Fruit fly (Drosophila melanogaster) whole organism, pupa: Measurements from ENCODE around the gene CG13458.

Source experiments
- CG12605 ChIP-seq: fragments of 200-800 bp; sonication (Bioruptor generic); IDR thresholded peaks from 2 replicates; pipeline ENCODE4 v1.3.6; 2022; ENCODE audit warnings: missing biosample characterization, missing genetic modification characterization
- CG13204 ChIP-seq: fragments of 200-800 bp; sonication (Bioruptor generic); optimal IDR thresholded peaks from 2 replicates; lab custom pipeline; 2018; ENCODE audit warnings: missing biosample characterization, mild to moderate bottlenecking, missing genetic modification characterization, moderate library complexity
- CG15710 ChIP-seq: fragments of 200-800 bp; sonication (Bioruptor generic); optimal IDR thresholded peaks from 2 replicates; lab custom pipeline; 2018; ENCODE audit warnings: missing biosample characterization, mild to moderate bottlenecking, missing genetic modification characterization, moderate library complexity
- CG4496 ChIP-seq: fragments of 200-800 bp; sonication (Bioruptor generic); IDR thresholded peaks from 3 replicates; pipeline ENCODE4 v1.3.6; 2022; ENCODE audit warnings: missing biosample characterization, missing genetic modification characterization
- CG8301 ChIP-seq: fragments of 200-800 bp; sonication (Bioruptor generic); optimal IDR thresholded peaks from 2 replicates; lab custom pipeline; 2018; ENCODE audit warnings: missing biosample characterization, mild to moderate bottlenecking, missing genetic modification characterization
- CG9948 ChIP-seq: fragments of 200-800 bp; sonication (Bioruptor generic); optimal IDR thresholded peaks from 2 replicates; lab custom pipeline; 2018; ENCODE audit warnings: missing biosample characterization, mild to moderate bottlenecking, missing genetic modification characterization, moderate library complexity
- D1 ChIP-seq: fragments of 200-800 bp; sonication (Bioruptor generic); optimal IDR thresholded peaks from 2 replicates; lab custom pipeline; 2018; ENCODE audit warnings: missing biosample characterization, mild to moderate bottlenecking, missing genetic modification characterization, moderate library complexity
- EcR ChIP-seq: fragments of 200-800 bp; sonication (Bioruptor generic); optimal IDR thresholded peaks from 3 replicates; lab custom pipeline; 2019; ENCODE audit warnings: missing biosample characterization, missing genetic modification characterization, mild to moderate bottlenecking, moderate library complexity, missing genetic modification reagents
- fd96Ca ChIP-seq: fragments of 200-800 bp; sonication (Bioruptor generic); IDR thresholded peaks from 3 replicates; pipeline ENCODE4 v1.3.6; 2022; ENCODE audit warnings: missing biosample characterization, missing genetic modification characterization
- rn ChIP-seq: fragments of 200-800 bp; sonication (Bioruptor generic); IDR thresholded peaks from 2 replicates; pipeline ENCODE4 v1.3.6; 2022; ENCODE audit warnings: missing biosample characterization, missing genetic modification characterization

DNA sequence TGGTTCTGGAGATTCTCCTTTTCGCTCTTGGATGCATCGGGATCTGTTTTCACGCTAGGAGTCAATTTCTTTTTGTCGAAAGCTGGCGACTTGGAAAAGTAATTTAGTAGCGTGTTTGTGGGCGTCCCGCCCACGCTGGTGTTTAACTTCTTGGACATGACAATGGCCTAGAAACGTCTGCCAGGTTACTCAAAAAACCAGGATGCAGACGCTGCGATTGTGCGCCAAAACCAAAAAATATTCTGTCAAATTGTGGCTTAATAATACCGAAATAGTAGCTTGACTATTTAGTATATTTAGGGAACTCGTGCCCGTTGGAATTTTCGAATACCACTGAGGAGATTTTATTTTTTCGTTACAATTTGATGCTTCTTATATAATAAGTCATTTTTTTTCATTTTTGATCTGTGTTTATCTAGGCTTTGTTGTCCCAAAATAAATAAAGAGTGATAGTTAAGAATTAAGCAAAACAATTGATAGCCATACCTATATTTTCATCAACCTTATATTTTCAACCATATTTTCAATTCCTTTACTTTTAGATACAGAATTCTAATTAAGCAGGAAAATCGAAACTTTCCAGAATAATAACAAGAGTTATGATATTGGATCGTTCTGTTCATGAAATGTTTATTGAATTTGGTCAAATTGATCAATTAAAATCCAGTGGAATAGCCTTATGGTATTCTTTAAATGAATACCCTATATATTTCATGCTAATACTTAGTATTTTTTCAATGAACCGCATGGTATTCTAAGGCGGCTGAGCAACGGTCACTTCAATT lies 45.2 kb downstream of the CG13458 start, which contains the start of the genes Msh6 and Prp31:
- peak; percentile 53; the same call in 2 of the 3 replicates for TF ChIP-seq CG4496 (GFP tag; lab: Robert Waterston, UW)
- TF ChIP-seq CG8301, result peak; percentile 62
- no peak for TF ChIP-seq D1 (tag; lab: Kevin White, UChicago)
- peak; percentile 75 for TF ChIP-seq CG15710 (tag; lab: Kevin White, UChicago)
- no peak for TF ChIP-seq rn (GFP tag; lab: Robert Waterston, UW)
- peak; percentile 75 for TF ChIP-seq CG9948 (tag; lab: Kevin White, UChicago)
- TF ChIP-seq CG12605, result no peak
- no peak for TF ChIP-seq EcR (GFP tag; lab: Kevin White, UChicago)
- no peak for TF ChIP-seq fd96Ca (GFP tag; lab: Robert Waterston, UW)
- TF ChIP-seq CG13204 (GFP tag; lab: Kevin White, UChicago), result no peak
